Worm (Caenorhabditis elegans): ENCODE measurements around the gene ssl-1.

ssl-1 gene

ce11 chrIII:12757367-12757766, 43.0 kb downstream of the ssl-1 start, which contains the start of gene srw-9:
srw-9 (plus strand) TSS chrIII:12757667.
- no peak for TF ChIP-seq aly-2 (tag; optimal IDR thresholded peaks at IDR 0.05)
- no peak for TF ChIP-seq nhr-12 (tag; optimal IDR thresholded peaks at IDR 0.05)
- TF ChIP-seq elt-3 (tag; optimal IDR thresholded peaks at IDR 0.05): no peak
- no peak for TF ChIP-seq skn-1 (tag; optimal IDR thresholded peaks at IDR 0.05)
- TF ChIP-seq nhr-11 (tag; optimal IDR thresholded peaks at IDR 0.05): no peak
- no peak for TF ChIP-seq elt-1 (tag; optimal IDR thresholded peaks at IDR 0.05)
- TF ChIP-seq blmp-1 (tag; optimal IDR thresholded peaks at IDR 0.05; ENCODE audit: insufficient read depth): no peak
- no peak for TF ChIP-seq dmd-4 (tag; optimal IDR thresholded peaks at IDR 0.05)
- TF ChIP-seq egl-27 (tag; optimal IDR thresholded peaks at IDR 0.05): no peak
- TF ChIP-seq unc-39 (tag; optimal IDR thresholded peaks at IDR 0.05): no peak

- TF ChIP-seq crh-2 (tag; optimal IDR thresholded peaks at IDR 0.05) (no peak), nhr-6 (tag; optimal IDR thresholded peaks at IDR 0.05) (no peak), ceh-16 (tag; optimal IDR thresholded peaks at IDR 0.05) (no peak), mbf-1 (tag; optimal IDR thresholded peaks at IDR 0.05) (no peak), fos-1 (tag; optimal IDR thresholded peaks at IDR 0.05) (no peak), lsy-2 (tag; optimal IDR thresholded peaks at IDR 0.05) (no peak), C34F6.9 (tag; optimal IDR thresholded peaks at IDR 0.05) (no peak), ceh-82 (tag; optimal IDR thresholded peaks at IDR 0.05) (no peak), nhr-23 (tag; optimal IDR thresholded peaks at IDR 0.05) (no peak), mdl-1 (tag; optimal IDR thresholded peaks at IDR 0.05) (no peak), nhr-77 (tag; optimal IDR thresholded peaks at IDR 0.05) (no peak), sem-4 (tag; optimal IDR thresholded peaks at IDR 0.05) (no peak), unc-39 (tag; optimal IDR thresholded peaks at IDR 0.05) (no peak), lin-11 (tag; optimal IDR thresholded peaks at IDR 0.05) (no peak), nhr-129 (tag; optimal IDR thresholded peaks at IDR 0.05) (no peak), ztf-1 (GFP tag; conservative IDR thresholded peaks at IDR 0.05) (no peak)
Observed at ce11 chrIII:12764241-12764640, 49.9 kb downstream of the ssl-1 start, which contains the start of the genes irld-19 and irld-61. irld-19 (minus strand) TSS chrIII:12764341. irld-61 (plus strand) TSS chrIII:12764553.

ce11 chrIII:12773753-12774152, 59.4 kb downstream of the ssl-1 start:
- TF ChIP-seq dmd-4 (tag; optimal IDR thresholded peaks at IDR 0.05) (no peak), mdl-1 (tag; optimal IDR thresholded peaks at IDR 0.05) (no peak), Y55F3AM.14 (GFP tag; optimal IDR thresholded peaks at IDR 0.05) (no peak)

- no peak for TF ChIP-seq F13H6.1 (tag; optimal IDR thresholded peaks at IDR 0.05)
- TF ChIP-seq lin-39 (tag; optimal IDR thresholded peaks at IDR 0.05): no peak
- no peak for TF ChIP-seq nhr-12 (tag; optimal IDR thresholded peaks at IDR 0.05)
- TF ChIP-seq nhr-11 (tag; optimal IDR thresholded peaks at IDR 0.05): no peak
Observed at ce11 chrIII:12779676-12780337, 65.4 kb downstream of the ssl-1 start, which contains the start of gene gab-1. gab-1 (minus strand) TSS chrIII:12779726.

- no peak for TF ChIP-seq egl-27 (tag; optimal IDR thresholded peaks at IDR 0.05)
- no peak for TF ChIP-seq sma-9 (GFP tag; optimal IDR thresholded peaks at IDR 0.05)
- TF ChIP-seq sma-9 (tag; optimal IDR thresholded peaks at IDR 0.05): no peak
- TF ChIP-seq mbf-1 (tag; optimal IDR thresholded peaks at IDR 0.05): no peak
- no peak for TF ChIP-seq skn-1 (tag; optimal IDR thresholded peaks at IDR 0.05)
Observed at ce11 chrIII:12783878-12784277, 69.5 kb downstream of the ssl-1 start.

- TF ChIP-seq nhr-21 (tag; optimal IDR thresholded peaks at IDR 0.05): no peak
- no peak for TF ChIP-seq nhr-6 (tag; optimal IDR thresholded peaks at IDR 0.05)
- no peak for TF ChIP-seq mab-5 (tag; optimal IDR thresholded peaks at IDR 0.05)
- no peak for TF ChIP-seq blmp-1 (tag; optimal IDR thresholded peaks at IDR 0.05; ENCODE audit: insufficient read depth)
- TF ChIP-seq nhr-10 (tag; optimal IDR thresholded peaks at IDR 0.05): no peak
- TF ChIP-seq nhr-237 (tag; optimal IDR thresholded peaks at IDR 0.05): no peak
Observed at ce11 chrIII:12784854-12785253, 70.5 kb downstream of the ssl-1 start, which contains the start of gene lgc-37. lgc-37 (plus strand) TSS chrIII:12785154.
